3 fruit fly cellular contexts compared by ENCODE assay signal in the genomic region with DNA sequence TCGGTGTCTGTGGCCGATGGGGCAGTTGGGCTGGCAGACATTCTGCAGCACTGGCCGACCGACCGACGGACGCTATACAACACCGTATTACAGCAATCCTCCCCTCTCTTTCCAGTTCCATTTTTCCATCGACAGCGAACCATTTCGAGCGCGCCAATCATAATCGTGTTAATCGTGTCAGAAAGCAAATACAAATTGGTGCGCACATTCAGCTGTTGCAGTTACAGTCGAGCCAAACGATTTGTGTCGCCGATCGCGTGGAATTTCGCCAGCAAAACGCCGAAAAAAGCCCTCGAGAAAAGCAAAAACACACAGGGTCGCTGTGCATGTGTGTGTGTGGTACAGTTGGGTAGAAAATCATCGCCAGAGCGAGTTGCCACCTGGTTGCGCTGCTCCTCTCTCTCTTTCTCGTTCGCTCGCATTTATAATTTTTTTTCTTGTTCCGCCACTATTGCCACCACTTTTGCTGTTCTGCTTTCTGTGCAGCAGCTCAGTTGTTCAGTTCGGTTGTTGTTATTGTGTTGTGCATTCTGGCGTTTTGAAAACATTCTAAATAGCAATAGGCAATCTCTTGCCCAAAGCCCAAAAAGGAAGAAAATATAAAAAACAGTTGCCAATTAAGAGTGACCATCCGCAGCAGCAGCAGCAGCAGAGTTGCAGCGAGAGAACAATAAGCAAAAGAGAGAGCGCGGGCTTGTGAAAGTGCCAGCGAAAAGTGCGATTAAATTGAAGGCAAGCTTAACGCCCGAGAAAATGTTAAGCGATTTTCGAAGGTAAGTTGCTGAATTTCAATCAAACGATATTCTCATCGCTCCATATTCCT.
TF ChIP-seq lines count a peak whose summit lies in the region.

A gene (plus strand): TSS at position 104 of the 823 bp plus-strand sequence.

TF ChIP-seq in whole organism, adult, 20 proteins besides CTCF, POLR2A, EP300 and RAD21 (continued from another document):
- no peak for TF ChIP-seq kay (GFP tag; lab: Kevin White, UChicago; ENCODE audit: borderline replicate concordance)
- TF ChIP-seq CG12768 (GFP tag; optimal IDR thresholded peaks at IDR 0.05; lab: Kevin White, UChicago): peak; percentile 47
- no peak for TF ChIP-seq Clk (GFP tag; optimal IDR thresholded peaks at IDR 0.05; lab: Kevin White, UChicago)
- TF ChIP-seq CG11617 (GFP tag; optimal IDR thresholded peaks at IDR 0.05; lab: Kevin White, UChicago): peak; percentile 11

TF ChIP-seq in whole organism, embryonic, 481 proteins besides CTCF, POLR2A, EP300 and RAD21 (continued from another document and continues in another):
- TF ChIP-seq CG14014 (GFP tag; IDR thresholded peaks at IDR 0.05; lab: Robert Waterston, UW): no peak
- no peak; the same call in 1 of the 2 replicates for TF ChIP-seq unc-4 (GFP tag; IDR thresholded peaks at IDR 0.05; lab: Robert Waterston, UW; ENCODE audit: partially characterized antibody)
- no peak for TF ChIP-seq ranshi (GFP tag; IDR thresholded peaks at IDR 0.05; lab: Robert Waterston, UW)
- no peak for TF ChIP-seq CG12299 (tag; optimal IDR thresholded peaks at IDR 0.05; lab: Kevin White, UChicago)
- TF ChIP-seq CG11695 (GFP tag; IDR thresholded peaks at IDR 0.05; lab: Robert Waterston, UW): no peak
- no peak for TF ChIP-seq ato (GFP tag; IDR thresholded peaks at IDR 0.05; lab: Robert Waterston, UW; ENCODE audit: partially characterized antibody)
- no peak for TF ChIP-seq Vsx1 (GFP tag; optimal IDR thresholded peaks at IDR 0.05; lab: Kevin White, UChicago)
- no peak for TF ChIP-seq az2 (GFP tag; optimal IDR thresholded peaks at IDR 0.05; lab: Kevin White, UChicago)
- TF ChIP-seq dpn (GFP tag; optimal IDR thresholded peaks at IDR 0.05; lab: Kevin White, UChicago): no peak
- no peak for TF ChIP-seq CG2678 (tag; optimal IDR thresholded peaks at IDR 0.05; lab: Kevin White, UChicago)
- no peak for TF ChIP-seq B-H2 (GFP tag; optimal IDR thresholded peaks at IDR 0.05; lab: Kevin White, UChicago)
- no peak for TF ChIP-seq zfh1 (GFP tag; IDR thresholded peaks at IDR 0.05; lab: Robert Waterston, UW)
- no peak for TF ChIP-seq oc (tag; optimal IDR thresholded peaks at IDR 0.05; lab: Kevin White, UChicago)
- peak; percentile 19 for TF ChIP-seq CG12659 (GFP tag; optimal IDR thresholded peaks at IDR 0.05; lab: Kevin White, UChicago)
- no peak for TF ChIP-seq CG14710 (tag; optimal IDR thresholded peaks at IDR 0.05; lab: Kevin White, UChicago)
- TF ChIP-seq bbx (GFP tag; IDR thresholded peaks at IDR 0.05; lab: Robert Waterston, UW; ENCODE audit: partially characterized antibody): no peak
- no peak for TF ChIP-seq ci (GFP tag; IDR thresholded peaks at IDR 0.05; lab: Robert Waterston, UW)
- peak; percentile 28 for TF ChIP-seq CG10543 (GFP tag; optimal IDR thresholded peaks at IDR 0.05; lab: Kevin White, UChicago)
- no peak for TF ChIP-seq ap (GFP tag; IDR thresholded peaks at IDR 0.05; lab: Robert Waterston, UW)
- no peak for TF ChIP-seq Dll (GFP tag; IDR thresholded peaks at IDR 0.05; lab: Robert Waterston, UW; ENCODE audit: partially characterized antibody)
- no peak for TF ChIP-seq CG5953 (GFP tag; IDR thresholded peaks at IDR 0.05; lab: Robert Waterston, UW)
- TF ChIP-seq Six4 (GFP tag; optimal IDR thresholded peaks at IDR 0.05; lab: Kevin White, UChicago): no peak
- TF ChIP-seq Atf3 (GFP tag; optimal IDR thresholded peaks at IDR 0.05; lab: Kevin White, UChicago): no peak
- TF ChIP-seq CG18476 (GFP tag; optimal IDR thresholded peaks at IDR 0.05; lab: Kevin White, UChicago): no peak
- no peak for TF ChIP-seq zf30C (GFP tag; optimal IDR thresholded peaks at IDR 0.05; lab: Kevin White, UChicago)
- TF ChIP-seq CG7928 (GFP tag; optimal IDR thresholded peaks at IDR 0.05; lab: Kevin White, UChicago): no peak
- TF ChIP-seq CG11398 (GFP tag; optimal IDR thresholded peaks at IDR 0.05; lab: Kevin White, UChicago): no peak
- no peak for TF ChIP-seq salm (tag; optimal IDR thresholded peaks at IDR 0.05; lab: Kevin White, UChicago)
- TF ChIP-seq Ets97D (GFP tag; optimal IDR thresholded peaks at IDR 0.05; lab: Kevin White, UChicago): no peak
- no peak for TF ChIP-seq Lim3 (GFP tag; IDR thresholded peaks at IDR 0.05; lab: Robert Waterston, UW)
- no peak for TF ChIP-seq Doc3 (GFP tag; IDR thresholded peaks at IDR 0.05; lab: Robert Waterston, UW; ENCODE audit: partially characterized antibody)
- TF ChIP-seq NFAT (GFP tag; IDR thresholded peaks at IDR 0.05; lab: Robert Waterston, UW): peak; percentile 43; the same call in 1 of the 2 replicates
- no peak for TF ChIP-seq CG18262 (tag; optimal IDR thresholded peaks at IDR 0.05; lab: Kevin White, UChicago)
- TF ChIP-seq Oaz (GFP tag; IDR thresholded peaks at IDR 0.05; lab: Robert Waterston, UW): no peak
- TF ChIP-seq Blimp-1 (GFP tag; optimal IDR thresholded peaks at IDR 0.05; lab: Kevin White, UChicago): no peak
- no peak for TF ChIP-seq CG14860 (GFP tag; IDR thresholded peaks at IDR 0.05; lab: Robert Waterston, UW; ENCODE audit: partially characterized antibody)
- no peak for TF ChIP-seq nmo (GFP tag; optimal IDR thresholded peaks at IDR 0.05; lab: Kevin White, UChicago)
- TF ChIP-seq Aef1 (GFP tag; IDR thresholded peaks at IDR 0.05; lab: Robert Waterston, UW): no peak
- TF ChIP-seq Myb (GFP tag; optimal IDR thresholded peaks at IDR 0.05; lab: Kevin White, UChicago): no peak
- TF ChIP-seq chn (GFP tag; optimal IDR thresholded peaks at IDR 0.05; lab: Kevin White, UChicago): no peak
- no peak for TF ChIP-seq jumu (GFP tag; optimal IDR thresholded peaks at IDR 0.05; lab: Kevin White, UChicago)
- TF ChIP-seq GATAe (GFP tag; conservative IDR thresholded peaks at IDR 0.05; lab: Robert Waterston, UW): no peak
- TF ChIP-seq nau (GFP tag; optimal IDR thresholded peaks at IDR 0.05; lab: Kevin White, UChicago): no peak
- TF ChIP-seq Trl (optimal IDR thresholded peaks at IDR 0.05; lab: Kevin White, UChicago): peak; percentile 28 to 72
- TF ChIP-seq Trl (GFP tag; optimal IDR thresholded peaks at IDR 0.05; lab: Kevin White, UChicago): no peak
- TF ChIP-seq HmgZ (tag; optimal IDR thresholded peaks at IDR 0.05; lab: Kevin White, UChicago): peak; percentile 11
- TF ChIP-seq CG8089 (GFP tag; optimal IDR thresholded peaks at IDR 0.05; lab: Kevin White, UChicago): no peak
- no peak for TF ChIP-seq ems (GFP tag; optimal IDR thresholded peaks at IDR 0.05; lab: Kevin White, UChicago)
- TF ChIP-seq CG2129 (GFP tag; IDR thresholded peaks at IDR 0.05; lab: Robert Waterston, UW; ENCODE audit: partially characterized antibody): no peak
- TF ChIP-seq lola (GFP tag; optimal IDR thresholded peaks at IDR 0.05; lab: Kevin White, UChicago): no peak
- TF ChIP-seq zen (tag; optimal IDR thresholded peaks at IDR 0.05; lab: Kevin White, UChicago): no peak
- TF ChIP-seq slou (GFP tag; optimal IDR thresholded peaks at IDR 0.05; lab: Kevin White, UChicago): no peak
- no peak for TF ChIP-seq H15 (GFP tag; IDR thresholded peaks at IDR 0.05; lab: Robert Waterston, UW)
- TF ChIP-seq Fer2 (tag; optimal IDR thresholded peaks at IDR 0.05; lab: Kevin White, UChicago): no peak
- no peak for TF ChIP-seq rib (GFP tag; IDR thresholded peaks at IDR 0.05; lab: Robert Waterston, UW)
- TF ChIP-seq CG31365 (tag; optimal IDR thresholded peaks at IDR 0.05; lab: Kevin White, UChicago): no peak
- TF ChIP-seq aop (GFP tag; IDR thresholded peaks at IDR 0.05; lab: Robert Waterston, UW): no peak
- no peak for TF ChIP-seq onecut (GFP tag; IDR thresholded peaks at IDR 0.05; lab: Robert Waterston, UW)
- no peak for TF ChIP-seq CG10654 (GFP tag; optimal IDR thresholded peaks at IDR 0.05; lab: Kevin White, UChicago)
- no peak for TF ChIP-seq CG3995 (GFP tag; optimal IDR thresholded peaks at IDR 0.05; lab: Kevin White, UChicago)
- no peak for TF ChIP-seq stc (GFP tag; IDR thresholded peaks at IDR 0.05; lab: Robert Waterston, UW)

TF ChIP-seq in whole organism, prepupa, 60 proteins besides CTCF, POLR2A, EP300 and RAD21 (continued from another document):
- no peak for TF ChIP-seq achi (GFP tag; optimal IDR thresholded peaks at IDR 0.05; lab: Kevin White, UChicago)
- TF ChIP-seq CG10631 (GFP tag; optimal IDR thresholded peaks at IDR 0.05; lab: Kevin White, UChicago): no peak
- TF ChIP-seq CG6276 (GFP tag; optimal IDR thresholded peaks at IDR 0.05; lab: Kevin White, UChicago): no peak
- no peak for TF ChIP-seq Hr38 (GFP tag; optimal IDR thresholded peaks at IDR 0.05; lab: Kevin White, UChicago)
- TF ChIP-seq Sox15 (GFP tag; optimal IDR thresholded peaks at IDR 0.05; lab: Kevin White, UChicago): no peak
- TF ChIP-seq CG4318 (GFP tag; optimal IDR thresholded peaks at IDR 0.05; lab: Kevin White, UChicago): no peak
- TF ChIP-seq Eip78C (GFP tag; lab: Kevin White, UChicago): peak; percentile 45
- TF ChIP-seq spab (GFP tag; optimal IDR thresholded peaks at IDR 0.05; lab: Kevin White, UChicago): no peak
- peak; percentile 24 for TF ChIP-seq svp (GFP tag; lab: Kevin White, UChicago)
- peak; percentile 11 for TF ChIP-seq CG31627 (GFP tag; optimal IDR thresholded peaks at IDR 0.05; lab: Kevin White, UChicago)
- peak; percentile 35 for TF ChIP-seq CG6854 (GFP tag; optimal IDR thresholded peaks at IDR 0.05; lab: Kevin White, UChicago)
- TF ChIP-seq CG6792 (GFP tag; optimal IDR thresholded peaks at IDR 0.05; lab: Kevin White, UChicago): peak; percentile 10
- TF ChIP-seq eg (GFP tag; IDR thresholded peaks at IDR 0.05; lab: Robert Waterston, UW): no peak
- TF ChIP-seq Lpt (GFP tag; optimal IDR thresholded peaks at IDR 0.05; lab: Kevin White, UChicago): no peak
- TF ChIP-seq Smox (GFP tag; optimal IDR thresholded peaks at IDR 0.05; lab: Kevin White, UChicago): no peak
- peak; percentile 31 for TF ChIP-seq cyc (GFP tag; optimal IDR thresholded peaks at IDR 0.05; lab: Kevin White, UChicago)
- TF ChIP-seq CG11762 (GFP tag; optimal IDR thresholded peaks at IDR 0.05; lab: Kevin White, UChicago; ENCODE audit: insufficient read depth): no peak
- no peak for TF ChIP-seq CG10669 (GFP tag; optimal IDR thresholded peaks at IDR 0.05; lab: Kevin White, UChicago)
- peak; percentile 17 for TF ChIP-seq Sox14 (GFP tag; optimal IDR thresholded peaks at IDR 0.05; lab: Kevin White, UChicago)
